Worm (Caenorhabditis elegans): ENCODE data around the gene nhr-248.

The nhr-248 gene

ce11 chrV:17077889-17078288, 26.5 kb downstream of the nhr-248 start, which contains the start of gene T05E12.3:
Gene T05E12.3, minus strand, starts transcription at chrV:17077989.
- TF ChIP-seq hlh-15 (tag; optimal IDR thresholded peaks at IDR 0.05) (no peak), hlh-13 (GFP tag; optimal IDR thresholded peaks at IDR 0.05) (no peak), ceh-19 (GFP tag; optimal IDR thresholded peaks at IDR 0.05) (no peak), nfya-1 (tag; optimal IDR thresholded peaks at IDR 0.05) (no peak), pros-1 (tag; optimal IDR thresholded peaks at IDR 0.05) (no peak), sox-2 (GFP tag; IDR thresholded peaks at IDR 0.05) (no peak), hlh-30 (tag; optimal IDR thresholded peaks at IDR 0.05; ENCODE audit: insufficient read depth) (no peak), dve-1 (tag; optimal IDR thresholded peaks at IDR 0.05) (no peak), ceh-34 (tag; optimal IDR thresholded peaks at IDR 0.05) (no peak)

ce11 chrV:17075900-17076299, 28.5 kb downstream of the nhr-248 start, which contains the start of gene str-125:
Gene str-125, minus strand, starts transcription at chrV:17076000.
- TF ChIP-seq unc-3 (GFP tag; conservative IDR thresholded peaks at IDR 0.05) (no peak), unc-3 (tag; optimal IDR thresholded peaks at IDR 0.05) (no peak), ref-2 (tag; optimal IDR thresholded peaks at IDR 0.05) (no peak), pax-1 (tag; optimal IDR thresholded peaks at IDR 0.05) (no peak), ceh-22 (tag; optimal IDR thresholded peaks at IDR 0.05) (no peak), ceh-45 (GFP tag; IDR thresholded peaks at IDR 0.05) (no peak), dve-1 (tag; optimal IDR thresholded peaks at IDR 0.05) (no peak), hlh-30 (tag; optimal IDR thresholded peaks at IDR 0.05; ENCODE audit: insufficient read depth) (no peak), ceh-6 (GFP tag; optimal IDR thresholded peaks at IDR 0.05) (no peak), fax-1 (tag; optimal IDR thresholded peaks at IDR 0.05) (no peak), lin-11 (tag; optimal IDR thresholded peaks at IDR 0.05) (no peak), lim-6 (tag; optimal IDR thresholded peaks at IDR 0.05) (no peak), F13H6.1 (tag; optimal IDR thresholded peaks at IDR 0.05) (no peak), dmd-4 (tag; optimal IDR thresholded peaks at IDR 0.05; ENCODE audit: borderline replicate concordance) (no peak), pat-9 (tag; optimal IDR thresholded peaks at IDR 0.05) (no peak)

ce11 chrV:17071578-17071977, 32.8 kb downstream of the nhr-248 start, which contains the start of gene srbc-14:
Gene srbc-14, minus strand, starts transcription at chrV:17071678.
- TF ChIP-seq F13H6.1 (tag; optimal IDR thresholded peaks at IDR 0.05) (no peak), hlh-13 (GFP tag; optimal IDR thresholded peaks at IDR 0.05) (no peak), madf-2 (tag; optimal IDR thresholded peaks at IDR 0.05) (no peak), unc-86 (tag; optimal IDR thresholded peaks at IDR 0.05) (no peak), nhr-232 (tag; optimal IDR thresholded peaks at IDR 0.05) (no peak), ceh-30 (tag; optimal IDR thresholded peaks at IDR 0.05) (no peak), elt-4 (tag; optimal IDR thresholded peaks at IDR 0.05) (no peak)

ce11 chrV:17068839-17069238, 35.6 kb downstream of the nhr-248 start, which contains the start of gene T05E12.8:
Gene T05E12.8, plus strand, starts transcription at chrV:17069139.
- TF ChIP-seq tbx-7 (tag; optimal IDR thresholded peaks at IDR 0.05), result no peak
- no peak for TF ChIP-seq ceh-48 (tag; optimal IDR thresholded peaks at IDR 0.05)
- TF ChIP-seq pax-1 (tag; optimal IDR thresholded peaks at IDR 0.05), result no peak
- TF ChIP-seq K02D7.2 (tag; optimal IDR thresholded peaks at IDR 0.05), result no peak
- no peak for TF ChIP-seq ceh-19 (GFP tag; optimal IDR thresholded peaks at IDR 0.05)
- TF ChIP-seq ref-2 (tag; optimal IDR thresholded peaks at IDR 0.05), result no peak
- no peak for TF ChIP-seq fkh-6 (tag; optimal IDR thresholded peaks at IDR 0.05)
- TF ChIP-seq nfya-1 (tag; optimal IDR thresholded peaks at IDR 0.05), result no peak
- TF ChIP-seq npax-4 (tag; optimal IDR thresholded peaks at IDR 0.05), result no peak
- TF ChIP-seq ets-4 (tag; optimal IDR thresholded peaks at IDR 0.05), result no peak
- TF ChIP-seq pat-9 (tag; optimal IDR thresholded peaks at IDR 0.05), result no peak
- no peak for TF ChIP-seq C08G9.2 (tag; optimal IDR thresholded peaks at IDR 0.05)
- no peak for TF ChIP-seq mec-3 (tag; optimal IDR thresholded peaks at IDR 0.05; ENCODE audit: borderline replicate concordance)
- TF ChIP-seq hlh-13 (GFP tag; optimal IDR thresholded peaks at IDR 0.05), result no peak
- no peak for TF ChIP-seq ceh-14 (tag; optimal IDR thresholded peaks at IDR 0.05)
- TF ChIP-seq lim-6 (tag; optimal IDR thresholded peaks at IDR 0.05), result no peak
- TF ChIP-seq pqm-1 (tag; optimal IDR thresholded peaks at IDR 0.05), result no peak
- no peak for TF ChIP-seq unc-3 (GFP tag; conservative IDR thresholded peaks at IDR 0.05)
- no peak for TF ChIP-seq unc-3 (tag; optimal IDR thresholded peaks at IDR 0.05)
- no peak for TF ChIP-seq ceh-45 (GFP tag; IDR thresholded peaks at IDR 0.05)
- no peak for TF ChIP-seq fkh-10 (GFP tag; optimal IDR thresholded peaks at IDR 0.05)

Measured in whole organism, late embryonic.